Worm (Caenorhabditis elegans) whole organism, young adult: ENCODE data around the gene ric-3.

Experiments
- B0261.1 ChIP-seq: sonication (generic microtip); optimal IDR thresholded peaks from 2 replicates; lab custom pipeline; 2016; ENCODE audit warnings: mild to moderate bottlenecking, missing genetic modification characterization, moderate library complexity, missing compliant biosample characterization
- D2030.7 ChIP-seq: fragments of 200-800 bp; sonication (Bioruptor generic); IDR thresholded peaks from 2 replicates; pipeline ENCODE4 v1.3.6; 2022; ENCODE audit warnings: missing genetic modification reagents, missing genetic modification characterization, missing compliant biosample characterization
- F33H1.4 ChIP-seq: fragments of 200-800 bp; sonication (Bioruptor generic); IDR thresholded peaks from 2 replicates; pipeline ENCODE4 v1.3.6; 2022; ENCODE audit warnings: missing genetic modification reagents, missing genetic modification characterization, missing compliant biosample characterization
- F52B5.7 ChIP-seq: sonication (generic microtip); optimal IDR thresholded peaks from 2 replicates; lab custom pipeline; 2016; ENCODE audit warnings: mild to moderate bottlenecking, missing genetic modification characterization, missing compliant biosample characterization
- F55B11.4 ChIP-seq: sonication (generic microtip); optimal IDR thresholded peaks from 2 replicates; lab custom pipeline; 2016; ENCODE audit warnings: missing compliant biosample characterization, missing genetic modification characterization, borderline replicate concordance; ENCODE audit not compliant: insufficient read depth
- T07F8.4 ChIP-seq: sonication (generic microtip); optimal IDR thresholded peaks from 2 replicates; lab custom pipeline; 2016; ENCODE audit warnings: mild to moderate bottlenecking, missing genetic modification characterization, moderate library complexity, missing compliant biosample characterization
- T26A5.8 ChIP-seq: sonication (generic microtip); optimal IDR thresholded peaks from 2 replicates; lab custom pipeline; 2016; ENCODE audit warnings: missing genetic modification characterization, missing compliant biosample characterization
- Y79H2A.3 ChIP-seq: fragments of 200-800 bp; sonication (Bioruptor generic); conservative IDR thresholded peaks from 2 replicates; pipeline ENCODE4 v1.3.6; 2022; ENCODE audit warnings: missing genetic modification reagents, missing genetic modification characterization, missing compliant biosample characterization
- Y95B8A.8 ChIP-seq: fragments of 200-800 bp; sonication (Bioruptor generic); IDR thresholded peaks from 2 replicates; pipeline ENCODE4 v1.3.6; 2022; ENCODE audit warnings: missing genetic modification reagents, missing genetic modification characterization, missing compliant biosample characterization
- ZK185.1 ChIP-seq: sonication (generic microtip); optimal IDR thresholded peaks from 2 replicates; lab custom pipeline; 2016; ENCODE audit warnings: mild to moderate bottlenecking, missing genetic modification characterization, missing compliant biosample characterization; ENCODE audit not compliant: poor library complexity, severe bottlenecking
- akir-1 ChIP-seq: fragments of 200-800 bp; sonication (Bioruptor generic); optimal IDR thresholded peaks from 2 replicates; lab custom pipeline; 2018; ENCODE audit warnings: mild to moderate bottlenecking, missing genetic modification characterization, moderate library complexity, missing compliant biosample characterization
- aptf-2 ChIP-seq: fragments of 200-800 bp; sonication (Bioruptor generic); conservative IDR thresholded peaks from 2 replicates; pipeline ENCODE4 v1.3.6; 2022; ENCODE audit warnings: missing genetic modification reagents, missing genetic modification characterization, missing compliant biosample characterization
- athp-1 ChIP-seq: sonication (generic microtip); optimal IDR thresholded peaks from 2 replicates; lab custom pipeline; 2017; ENCODE audit warnings: mild to moderate bottlenecking, missing genetic modification characterization, missing compliant biosample characterization
- attf-5 ChIP-seq: fragments of 200-800 bp; sonication (Bioruptor generic); optimal IDR thresholded peaks from 2 replicates; lab custom pipeline; 2018; ENCODE audit warnings: mild to moderate bottlenecking, missing genetic modification characterization, missing compliant biosample characterization
- ceh-79 ChIP-seq: sonication (generic microtip); optimal IDR thresholded peaks from 2 replicates; lab custom pipeline; 2017; ENCODE audit warnings: mild to moderate bottlenecking, missing genetic modification characterization, missing compliant biosample characterization
- ceh-91 ChIP-seq: fragments of 200-800 bp; sonication (Bioruptor generic); IDR thresholded peaks from 2 replicates; pipeline ENCODE4 v1.3.6; 2022; ENCODE audit warnings: missing genetic modification reagents, missing genetic modification characterization, missing compliant biosample characterization
- dpl-1 ChIP-seq: fragments of 150-350 bp; optimal IDR thresholded peaks from 2 replicates; lab custom pipeline; 2014; ENCODE audit warnings: missing biosample characterization, missing genetic modification reagents, missing genetic modification characterization
- egl-44 ChIP-seq: fragments of 200-800 bp; sonication (Bioruptor generic); IDR thresholded peaks from 2 replicates; pipeline ENCODE4 v1.3.6; 2022; ENCODE audit warnings: missing genetic modification reagents, missing genetic modification characterization, missing compliant biosample characterization
- egrh-3 ChIP-seq: fragments of 200-800 bp; sonication (Bioruptor generic); IDR thresholded peaks from 2 replicates; pipeline ENCODE4 v1.3.6; 2022; ENCODE audit warnings: missing genetic modification reagents, missing genetic modification characterization, missing compliant biosample characterization
- fkh-3 ChIP-seq: sonication (generic microtip); optimal IDR thresholded peaks from 2 replicates; lab custom pipeline; 2016; ENCODE audit warnings: mild to moderate bottlenecking, missing genetic modification characterization, missing compliant biosample characterization
- him-1 ChIP-seq: sonication (generic microtip); optimal IDR thresholded peaks from 2 replicates; lab custom pipeline; 2016; ENCODE audit warnings: missing genotype, missing genetic modification reagents, missing genetic modification characterization, missing compliant biosample characterization
- hmg-1.2 ChIP-seq: fragments of 200-800 bp; sonication (Bioruptor generic); IDR thresholded peaks from 2 replicates; pipeline ENCODE4 v1.3.6; 2022; ENCODE audit warnings: missing genetic modification reagents, missing genetic modification characterization, missing compliant biosample characterization
- lin-35 ChIP-seq, 3 experiments: fragments of 150-350 bp in 2 of 3; sonication (generic microtip) in 1 of 3; optimal IDR thresholded peaks; 2 replicates each; lab custom pipeline; 2014 to 2018; ENCODE audit warnings: missing biosample characterization in 3 of 3, missing genetic modification characterization in 3 of 3, missing genetic modification reagents in 3 of 3
- lin-40 ChIP-seq: sonication (generic microtip); optimal IDR thresholded peaks from 2 replicates; lab custom pipeline; 2016; ENCODE audit warnings: missing genetic modification characterization, mild to moderate bottlenecking, missing compliant biosample characterization, missing genotype, missing genetic modification reagents
- lir-1 ChIP-seq: fragments of 200-800 bp; sonication (Bioruptor generic); conservative IDR thresholded peaks from 2 replicates; pipeline ENCODE4 v1.3.6; 2022; ENCODE audit warnings: missing genetic modification reagents, missing genetic modification characterization, missing compliant biosample characterization
- lsy-27 ChIP-seq: sonication (generic microtip); optimal IDR thresholded peaks from 2 replicates; lab custom pipeline; 2017; ENCODE audit warnings: missing genetic modification characterization, mild to moderate bottlenecking, missing compliant biosample characterization, antibody characterized with exemption, missing genotype, borderline replicate concordance; ENCODE audit not compliant: insufficient read depth
- madf-3 ChIP-seq: fragments of 200-800 bp; sonication (Bioruptor generic); IDR thresholded peaks from 2 replicates; pipeline ENCODE4 v1.3.6; 2022; ENCODE audit warnings: missing genetic modification reagents, missing genetic modification characterization, missing compliant biosample characterization
- madf-8 ChIP-seq: fragments of 200-800 bp; sonication (Bioruptor generic); conservative IDR thresholded peaks from 2 replicates; pipeline ENCODE4 v1.3.6; 2022; ENCODE audit warnings: missing genetic modification reagents, missing genetic modification characterization, missing compliant biosample characterization
- mxl-1 ChIP-seq: sonication (generic microtip); optimal IDR thresholded peaks from 2 replicates; lab custom pipeline; 2016; ENCODE audit warnings: missing genetic modification characterization, missing compliant biosample characterization
- nfya-2 ChIP-seq: fragments of 200-800 bp; sonication (Bioruptor generic); IDR thresholded peaks from 2 replicates; pipeline ENCODE4 v1.3.6; 2022; ENCODE audit warnings: missing genetic modification reagents, missing genetic modification characterization, missing compliant biosample characterization
- nfyb-1 ChIP-seq: fragments of 200-800 bp; sonication (Bioruptor generic); IDR thresholded peaks from 2 replicates; pipeline ENCODE4 v1.3.6; 2022; ENCODE audit warnings: missing genetic modification reagents, missing genetic modification characterization, missing compliant biosample characterization
- nhr-179 ChIP-seq: sonication (generic microtip); optimal IDR thresholded peaks from 2 replicates; lab custom pipeline; 2016; ENCODE audit warnings: mild to moderate bottlenecking, missing genetic modification characterization, missing compliant biosample characterization
- sdz-38 ChIP-seq: sonication (generic microtip); optimal IDR thresholded peaks from 2 replicates; lab custom pipeline; 2016; ENCODE audit warnings: missing genotype, missing genetic modification characterization, missing compliant biosample characterization
- sea-2 ChIP-seq: fragments of 200-800 bp; sonication (Bioruptor generic); IDR thresholded peaks from 2 replicates; pipeline ENCODE4 v1.3.6; 2022; ENCODE audit warnings: missing genetic modification characterization, missing compliant biosample characterization
- snpc-3.4 ChIP-seq: sonication (generic microtip); optimal IDR thresholded peaks from 2 replicates; lab custom pipeline; 2017; ENCODE audit warnings: missing genetic modification characterization, mild to moderate bottlenecking, missing compliant biosample characterization, antibody characterized with exemption, moderate library complexity, missing genotype, missing genetic modification reagents
- snpc-4 ChIP-seq, 5 experiments: fragments of 150-350 bp in 1 of 5; sonication (generic microtip) in 4 of 5; optimal IDR thresholded peaks; 2 replicates each; lab custom pipeline; 2014 to 2018; ENCODE audit warnings: missing genetic modification characterization in 5 of 5, missing biosample characterization in 3 of 5, antibody characterized with exemption in 2 of 5, mild to moderate bottlenecking in 2 of 5, missing compliant biosample characterization in 2 of 5, missing genotype in 2 of 5, moderate library complexity in 2 of 5, missing genetic modification reagents in 1 of 5
- somi-1 ChIP-seq: fragments of 200-800 bp; sonication (Bioruptor generic); optimal IDR thresholded peaks from 2 replicates; lab custom pipeline; 2018; ENCODE audit warnings: mild to moderate bottlenecking, missing genetic modification characterization, missing compliant biosample characterization
- sptf-2 ChIP-seq: fragments of 200-800 bp; sonication (Bioruptor generic); optimal IDR thresholded peaks from 2 replicates; lab custom pipeline; 2018; ENCODE audit warnings: mild to moderate bottlenecking, missing genetic modification characterization, missing compliant biosample characterization
- tbp1 ChIP-seq: fragments of 200-800 bp; sonication (Bioruptor generic); optimal IDR thresholded peaks from 2 replicates; lab custom pipeline; 2018; ENCODE audit warnings: mild to moderate bottlenecking, missing genetic modification characterization, missing compliant biosample characterization
- unc-130 ChIP-seq: sonication (generic microtip); optimal IDR thresholded peaks from 2 replicates; lab custom pipeline; 2016; ENCODE audit warnings: missing genetic modification reagents, missing genetic modification characterization, missing compliant biosample characterization
- unc-62 ChIP-seq: fragments of 150-350 bp; optimal IDR thresholded peaks from 2 replicates; lab custom pipeline; 2014; ENCODE audit warnings: missing biosample characterization, missing genetic modification reagents, missing genetic modification characterization
- zfh-2 ChIP-seq: fragments of 200-800 bp; sonication (Bioruptor generic); conservative IDR thresholded peaks from 2 replicates; pipeline ENCODE4 v1.3.6; 2022; ENCODE audit warnings: missing genetic modification reagents, missing genetic modification characterization, missing compliant biosample characterization
- ztf-25 ChIP-seq: fragments of 200-800 bp; sonication (Bioruptor generic); IDR thresholded peaks from 2 replicates; pipeline ENCODE4 v1.3.6; 2022; ENCODE audit warnings: missing genetic modification reagents, missing genetic modification characterization, missing compliant biosample characterization
- ztf-28 ChIP-seq: fragments of 200-800 bp; sonication (Bioruptor generic); IDR thresholded peaks from 2 replicates; pipeline ENCODE4 v1.3.6; 2022; ENCODE audit warnings: missing genetic modification reagents, missing genetic modification characterization, missing compliant biosample characterization

ric-3 gene

ce11 chrIV:7794709-7795108 lies 23.3 kb upstream of the ric-3 start, which contains the start of gene ntp-1:
Gene ntp-1 (minus strand): TSS chrIV:7794809.
- TF ChIP-seq egrh-3 (GFP tag; lab: Robert Waterston, UW) (no peak), ztf-28 (GFP tag; lab: Robert Waterston, UW) (no peak)
- TF ChIP-seq, all 124 proteins: peak for 0

DNA sequence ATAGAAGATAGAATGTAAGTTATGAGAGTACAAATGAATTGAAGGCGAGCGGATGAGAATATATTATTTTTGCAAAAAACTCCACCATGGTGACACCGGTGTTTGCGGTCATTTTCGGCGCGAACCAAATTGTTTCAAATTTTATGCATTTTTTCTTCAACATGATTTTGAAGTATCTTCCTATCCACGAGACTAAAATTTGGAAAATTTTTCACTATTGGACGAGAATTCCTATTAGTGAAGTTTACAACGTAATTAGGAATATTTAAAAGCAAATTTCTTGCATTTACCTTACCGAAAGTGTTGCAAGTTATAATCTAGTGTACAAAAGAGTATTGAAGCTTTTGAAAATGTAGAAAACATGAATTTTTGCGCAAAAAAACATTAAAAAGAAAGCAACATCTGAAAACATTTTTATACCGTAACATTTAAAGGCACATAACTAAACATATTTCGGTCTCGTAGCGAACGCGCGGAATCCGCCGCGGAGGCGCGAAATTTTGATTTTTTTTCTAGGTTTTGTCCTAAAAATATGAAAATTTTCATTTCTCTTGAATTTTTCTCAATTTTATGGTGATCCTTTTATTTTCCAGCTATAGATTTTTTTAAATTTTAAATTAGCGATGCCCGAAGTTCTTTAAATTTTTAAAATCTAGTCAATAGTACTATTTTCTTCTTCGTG lies 21.5 kb upstream of the ric-3 start, which contains the start of gene sgo-1:
Gene sgo-1 (minus strand): TSS at position 51 of the 682 bp plus-strand sequence.
- TF ChIP-seq F55B11.4 (no peak), aptf-2 (GFP tag; lab: Robert Waterston, UW) (no peak), sdz-38 (tag; lab: Kevin White, UChicago) (no peak), akir-1 (GFP tag; lab: Kevin White, UChicago) (no peak), sptf-2 (GFP tag; lab: Kevin White, UChicago) (no peak), T07F8.4 (tag; lab: Kevin White, UChicago) (no peak), nhr-179 (tag; lab: Kevin White, UChicago) (no peak), ztf-25 (no peak), unc-62 (GFP tag; lab: Kevin White, UChicago) (no peak), dpl-1 (GFP tag; lab: Kevin White, UChicago) (peak; percentile 95), Y95B8A.8 (GFP tag; lab: Robert Waterston, UW) (peak; percentile 98), somi-1 (GFP tag; lab: Kevin White, UChicago) (no peak), B0261.1 (tag; lab: Kevin White, UChicago) (no peak), ceh-79 (tag; lab: Kevin White, UChicago) (no peak), madf-8 (GFP tag; lab: Robert Waterston, UW) (peak; percentile 98), F33H1.4 (peak; percentile 100), fkh-3 (tag; lab: Kevin White, UChicago) (no peak), nfya-2 (peak; percentile 70; the same call in 1 of the 2 replicates), lin-40 (tag; lab: Kevin White, UChicago) (no peak), ZK185.1 (tag; lab: Kevin White, UChicago) (no peak), lin-35 (GFP tag; optimal IDR thresholded peaks at IDR 0.05; lab: Kevin White, UChicago) (peak in 2 of 3 experiments; percentile 2 to 82), madf-3 (GFP tag; lab: Robert Waterston, UW) (peak; percentile 97), ztf-28 (GFP tag; lab: Robert Waterston, UW) (peak; percentile 73; the same call in 1 of the 2 replicates), T26A5.8 (tag; lab: Kevin White, UChicago) (no peak), ceh-91 (GFP tag; lab: Robert Waterston, UW) (peak; percentile 98), lir-1 (GFP tag; lab: Robert Waterston, UW) (peak; percentile 69; the same call in 1 of the 2 replicates), tbp1 (GFP tag; lab: Kevin White, UChicago) (peak; percentile 67), D2030.7 (peak; percentile 99), egl-44 (GFP tag; lab: Robert Waterston, UW) (no peak), sea-2 (GFP tag; lab: Robert Waterston, UW) (no peak), nfyb-1 (peak; percentile 62; the same call in 1 of the 2 replicates), him-1 (peak; percentile 24), lsy-27 (tag; lab: Kevin White, UChicago) (no peak), snpc-3.4 (peak; percentile 95), unc-130 (GFP tag; lab: Kevin White, UChicago) (peak; percentile 87), athp-1 (tag; lab: Kevin White, UChicago) (peak; percentile 70), zfh-2 (no peak), mxl-1 (tag; lab: Kevin White, UChicago) (no peak), attf-5 (GFP tag; lab: Kevin White, UChicago) (no peak), F52B5.7 (tag; lab: Kevin White, UChicago) (no peak), hmg-1.2 (peak; percentile 68), Y79H2A.3 (GFP tag; lab: Robert Waterston, UW) (peak; percentile 87), snpc-4 (GFP tag; optimal IDR thresholded peaks at IDR 0.05; lab: Kevin White, UChicago) (peak; percentile 70), snpc-4 (tag; optimal IDR thresholded peaks at IDR 0.05; lab: Kevin White, UChicago) (peak in 3 of 4 experiments; percentile 41 to 70 (median 60))
